Fruit fly (Drosophila melanogaster): Measurements from ENCODE around the gene CG14635.
A peak's percentile ranks its signal among the peaks of the same experiment; 100 is the strongest.

Gene CG14635

dm6 chrX:835965-836690 is 8.5 kb upstream of the CG14635 start (continued):
- TF ChIP-seq psq (GFP tag; optimal IDR thresholded peaks at IDR 0.05) (no peak), Xrp1 (GFP tag; IDR thresholded peaks at IDR 0.05) (no peak), bsh (GFP tag; optimal IDR thresholded peaks at IDR 0.05) (no peak), bbx (GFP tag; IDR thresholded peaks at IDR 0.05; ENCODE audit: partially characterized antibody) (0 out of 2 replicates have a peak, but pooled peaks have one; percentile 14), sr (GFP tag; IDR thresholded peaks at IDR 0.05) (no peak), BEAF-32 (GFP tag; optimal IDR thresholded peaks at IDR 0.05) (peak; percentile 28), tup (GFP tag; optimal IDR thresholded peaks at IDR 0.05) (no peak), CG7271 (tag; optimal IDR thresholded peaks at IDR 0.05) (no peak), Pdp1 (GFP tag; optimal IDR thresholded peaks at IDR 0.05) (peak in 1 of 2 experiments; percentile 11), CG15696 (tag; optimal IDR thresholded peaks at IDR 0.05) (no peak), Nf-YC (tag; optimal IDR thresholded peaks at IDR 0.05) (no peak), sisA (GFP tag; IDR thresholded peaks at IDR 0.05) (no peak)

DNA sequence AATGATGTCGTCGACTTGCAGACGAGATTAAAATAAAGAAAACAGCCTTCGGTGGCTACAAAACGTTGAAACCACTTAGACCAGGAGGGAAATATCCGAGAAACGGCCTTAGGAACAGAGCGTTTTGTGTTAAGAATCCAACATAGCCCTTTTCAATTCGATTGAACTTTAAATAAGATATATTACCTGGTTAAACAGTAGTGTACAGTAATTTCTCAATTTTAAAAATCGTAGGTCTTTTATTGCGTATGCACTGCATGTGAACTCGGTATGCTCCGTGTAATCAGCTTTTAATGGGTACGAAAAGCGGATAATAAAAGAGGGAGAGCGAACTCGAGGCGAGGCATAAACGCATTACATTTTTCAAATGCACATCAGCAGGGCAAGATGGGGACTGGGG is 6.6 kb upstream of the CG14635 start:
- no peak for TF ChIP-seq CG31365 (tag; optimal IDR thresholded peaks at IDR 0.05)
- no peak for TF ChIP-seq Xbp1 (GFP tag; optimal IDR thresholded peaks at IDR 0.05)
- TF ChIP-seq CG12942 (GFP tag; optimal IDR thresholded peaks at IDR 0.05), result no peak
- no peak for TF ChIP-seq CG2116 (GFP tag; optimal IDR thresholded peaks at IDR 0.05)
- TF ChIP-seq nerfin-2 (GFP tag; IDR thresholded peaks at IDR 0.05; ENCODE audit: partially characterized antibody), result no peak
- no peak for TF ChIP-seq CG30020 (tag; optimal IDR thresholded peaks at IDR 0.05)
- TF ChIP-seq cad (GFP tag; optimal IDR thresholded peaks at IDR 0.05), result no peak
- no peak for TF ChIP-seq CG10959 (GFP tag; IDR thresholded peaks at IDR 0.05)
- no peak for TF ChIP-seq hbn (GFP tag; IDR thresholded peaks at IDR 0.05; ENCODE audit: partially characterized antibody)
- no peak for TF ChIP-seq CG11723 (GFP tag; optimal IDR thresholded peaks at IDR 0.05)
- no peak for TF ChIP-seq Hr3 (GFP tag; optimal IDR thresholded peaks at IDR 0.05)
- peak; percentile 6 for TF ChIP-seq Blimp-1 (GFP tag; optimal IDR thresholded peaks at IDR 0.05)
- no peak for TF ChIP-seq Bteb2 (GFP tag; optimal IDR thresholded peaks at IDR 0.05)
- no peak for TF ChIP-seq ind (GFP tag; optimal IDR thresholded peaks at IDR 0.05)
- TF ChIP-seq CG17912 (GFP tag; optimal IDR thresholded peaks at IDR 0.05), result no peak
- TF ChIP-seq pum (GFP tag; optimal IDR thresholded peaks at IDR 0.05), result no peak
- TF ChIP-seq CG10366 (GFP tag; IDR thresholded peaks at IDR 0.05), result 0 out of 2 replicates have a peak, but pooled peaks have one; percentile 7
- TF ChIP-seq Nf-YB (GFP tag; optimal IDR thresholded peaks at IDR 0.05), result no peak
- no peak for TF ChIP-seq CG16779 (GFP tag; IDR thresholded peaks at IDR 0.05)
- TF ChIP-seq Gug (GFP tag; IDR thresholded peaks at IDR 0.05), result 0 out of 4 replicates have a peak, but pooled peaks have one; percentile 3
- peak; percentile 26 for TF ChIP-seq CG7839 (tag; optimal IDR thresholded peaks at IDR 0.05)
- TF ChIP-seq CG18011 (GFP tag; optimal IDR thresholded peaks at IDR 0.05), result no peak
- TF ChIP-seq fru (optimal IDR thresholded peaks at IDR 0.05), result no peak
- no peak for TF ChIP-seq stc (GFP tag; IDR thresholded peaks at IDR 0.05)
- TF ChIP-seq ERR (GFP tag; optimal IDR thresholded peaks at IDR 0.05), result no peak
- no peak for TF ChIP-seq Opbp (GFP tag; IDR thresholded peaks at IDR 0.05; ENCODE audit: partially characterized antibody)
- peak; percentile 16; the same call in 1 of the 2 replicates for TF ChIP-seq sisA (GFP tag; IDR thresholded peaks at IDR 0.05)
- no peak for TF ChIP-seq CG17385 (GFP tag; optimal IDR thresholded peaks at IDR 0.05)
- no peak for TF ChIP-seq Rfx (GFP tag; IDR thresholded peaks at IDR 0.05)
- peak; percentile 17 for TF ChIP-seq CG11504 (tag; optimal IDR thresholded peaks at IDR 0.05)
- no peak for TF ChIP-seq CG9932 (GFP tag; IDR thresholded peaks at IDR 0.05)
- peak; percentile 40; the same call in 1 of the 2 replicates for TF ChIP-seq Drgx (GFP tag; IDR thresholded peaks at IDR 0.05)
- peak; percentile 20 for TF ChIP-seq fd96Cb (tag; optimal IDR thresholded peaks at IDR 0.05)
- no peak for TF ChIP-seq Bgb (GFP tag; IDR thresholded peaks at IDR 0.05; ENCODE audit: partially characterized antibody)
- no peak for TF ChIP-seq NfI (GFP tag; optimal IDR thresholded peaks at IDR 0.05)
- TF ChIP-seq CG10543 (GFP tag; optimal IDR thresholded peaks at IDR 0.05), result no peak
- TF ChIP-seq dmrt99B (tag; optimal IDR thresholded peaks at IDR 0.05), result peak; percentile 26
